Worm (Caenorhabditis elegans): Measurements from ENCODE around the gene W09D10.5.

- TF ChIP-seq dao-5 (tag; optimal IDR thresholded peaks at IDR 0.05) (no peak), him-1 (tag; optimal IDR thresholded peaks at IDR 0.05) (no peak)
These were observed 4.9 kb downstream of the W09D10.5 start for ce11 chrIII:10706481-10706880.
